Worm (Caenorhabditis elegans) whole organism, L2 larva: ENCODE data around the gene asp-2.

ENCODE experiments used
- aly-2 ChIP-seq: fragments of 150-350 bp; optimal IDR thresholded peaks from 2 replicates; lab custom pipeline; 2014; ENCODE audit warnings: missing biosample characterization, missing genetic modification characterization
- ceh-82 ChIP-seq: fragments of 150-350 bp; optimal IDR thresholded peaks from 2 replicates; lab custom pipeline; 2014; ENCODE audit warnings: missing biosample characterization, missing genetic modification characterization
- elt-3 ChIP-seq: sonication (generic microtip); optimal IDR thresholded peaks from 2 replicates; lab custom pipeline; 2017; ENCODE audit warnings: missing biosample characterization, missing genetic modification characterization
- lin-39 ChIP-seq: fragments of 150-350 bp; optimal IDR thresholded peaks from 2 replicates; lab custom pipeline; 2014; ENCODE audit warnings: missing biosample characterization, missing genetic modification reagents, missing genetic modification characterization
- nhr-23 ChIP-seq: fragments of 150-350 bp; optimal IDR thresholded peaks from 2 replicates; lab custom pipeline; 2014; ENCODE audit warnings: missing biosample characterization, missing genetic modification reagents, missing genetic modification characterization
- nhr-25 ChIP-seq: fragments of 150-350 bp; sonication (generic microtip); optimal IDR thresholded peaks from 3 replicates; lab custom pipeline; 2014; ENCODE audit warnings: missing biosample characterization, missing genetic modification characterization
- nhr-77 ChIP-seq: fragments of 150-350 bp; optimal IDR thresholded peaks from 2 replicates; lab custom pipeline; 2014; ENCODE audit warnings: missing biosample characterization, missing genetic modification characterization
- unc-62 ChIP-seq: fragments of 150-350 bp; optimal IDR thresholded peaks from 2 replicates; lab custom pipeline; 2014; ENCODE audit warnings: missing biosample characterization, missing genetic modification reagents, missing genetic modification characterization
- zag-1 ChIP-seq: fragments of 150-350 bp; optimal IDR thresholded peaks from 2 replicates; lab custom pipeline; 2014; ENCODE audit warnings: missing biosample characterization, missing genetic modification characterization
- ztf-11 ChIP-seq: sonication (generic microtip); optimal IDR thresholded peaks from 2 replicates; lab custom pipeline; 2017; ENCODE audit warnings: missing biosample characterization, missing genetic modification characterization

ce11 chrV:9224981-9225380 is 22.1 kb downstream of the asp-2 start:
- TF ChIP-seq nhr-23 (tag; lab: Kevin White, UChicago) (no peak), ceh-82 (tag; lab: Kevin White, UChicago) (no peak), lin-39 (tag; lab: Kevin White, UChicago) (no peak), ztf-11 (tag; lab: Kevin White, UChicago) (no peak), zag-1 (no peak), unc-62 (GFP tag; lab: Kevin White, UChicago) (no peak), elt-3 (tag; lab: Kevin White, UChicago) (no peak), aly-2 (tag; lab: Kevin White, UChicago) (no peak), nhr-25 (tag; lab: Kevin White, UChicago) (no peak), nhr-77 (no peak)
